Worm (Caenorhabditis elegans) whole organism, L1 larva: ENCODE data around the gene dnj-17.
"Not testable (repeated sequence)": the region's sequence is repeated elsewhere in the genome, so short reads cannot be mapped to it uniquely, and the experiment has no call there.

Source experiments
- Y116A8C.19 ChIP-seq: sonication (generic microtip); optimal IDR thresholded peaks from 2 replicates; lab custom pipeline; 2016; ENCODE audit warnings: missing compliant biosample characterization, missing genetic modification characterization, borderline replicate concordance
- alr-1 ChIP-seq: fragments of 200-800 bp; sonication (Bioruptor generic); optimal IDR thresholded peaks from 2 replicates; lab custom pipeline; 2018; ENCODE audit warnings: borderline replicate concordance, mild to moderate bottlenecking, missing genetic modification characterization, missing compliant biosample characterization
- blmp-1 ChIP-seq: fragments of 150-350 bp; optimal IDR thresholded peaks from 2 replicates; lab custom pipeline; 2014; ENCODE audit warnings: missing biosample characterization, missing genetic modification characterization
- ceh-88 ChIP-seq: fragments of 200-800 bp; sonication (Bioruptor generic); IDR thresholded peaks from 2 replicates; pipeline ENCODE4 v1.3.6; 2022; ENCODE audit warnings: missing genetic modification characterization, missing compliant biosample characterization
- ces-1 ChIP-seq: fragments of 150-350 bp; optimal IDR thresholded peaks from 2 replicates; lab custom pipeline; 2014; ENCODE audit warnings: missing biosample characterization, missing genetic modification reagents, missing genetic modification characterization
- efl-1 ChIP-seq, 4 experiments: fragments of 150-350 bp; optimal IDR thresholded peaks in 3 of 4; peaks in 1 of 4; 1 replicate in 1 of 4; 2 replicates in 3 of 4; lab custom pipeline; 2014; ENCODE audit warnings: missing biosample characterization in 2 of 4, missing genetic modification characterization in 2 of 4, missing genetic modification reagents in 2 of 4
- elt-2 ChIP-seq: sonication (generic microtip); optimal IDR thresholded peaks from 2 replicates; lab custom pipeline; 2016; ENCODE audit warnings: missing genetic modification characterization, mild to moderate bottlenecking, inconsistent platforms, missing compliant biosample characterization, missing genetic modification reagents
- elt-3 ChIP-seq, 6 experiments: fragments of 150-350 bp in 1 of 6; sonication (generic microtip); optimal IDR thresholded peaks; 2 replicates each; lab custom pipeline; 2017 to 2018; ENCODE audit warnings: missing biosample characterization in 6 of 6, missing genetic modification characterization in 6 of 6, inconsistent platforms in 1 of 6
- hlh-17 ChIP-seq: fragments of 200-800 bp; sonication (Bioruptor generic); optimal IDR thresholded peaks from 2 replicates; lab custom pipeline; 2018; ENCODE audit warnings: missing genetic modification characterization, mild to moderate bottlenecking, missing compliant biosample characterization, moderate library complexity, borderline replicate concordance
- hpl-2 ChIP-seq: fragments of 150-350 bp; optimal IDR thresholded peaks from 2 replicates; lab custom pipeline; 2014; ENCODE audit warnings: missing biosample characterization, missing genetic modification reagents, missing genetic modification characterization
- jun-1 ChIP-seq: fragments of 150-350 bp; optimal IDR thresholded peaks from 2 replicates; lab custom pipeline; 2014; ENCODE audit warnings: missing biosample characterization, missing genetic modification reagents, missing genetic modification characterization
- lin-39 ChIP-seq: fragments of 150-350 bp; optimal IDR thresholded peaks from 2 replicates; lab custom pipeline; 2014; ENCODE audit warnings: missing biosample characterization, missing genetic modification reagents, missing genetic modification characterization
- lir-3 ChIP-seq: sonication (generic microtip); optimal IDR thresholded peaks from 2 replicates; lab custom pipeline; 2016; ENCODE audit warnings: mild to moderate bottlenecking, missing genetic modification characterization, moderate library complexity, missing compliant biosample characterization; ENCODE audit not compliant: poor library complexity
- lsy-2 ChIP-seq, 2 experiments: fragments of 150-350 bp; optimal IDR thresholded peaks; 2 replicates each; lab custom pipeline; 2014; ENCODE audit warnings: missing biosample characterization in 2 of 2, missing genetic modification characterization in 2 of 2
- mep-1 ChIP-seq: fragments of 150-350 bp; optimal IDR thresholded peaks from 2 replicates; lab custom pipeline; 2014; ENCODE audit warnings: missing biosample characterization, missing genetic modification characterization
- nhr-11 ChIP-seq: fragments of 150-350 bp; optimal IDR thresholded peaks from 2 replicates; lab custom pipeline; 2014; ENCODE audit warnings: missing biosample characterization, missing genetic modification characterization
- nhr-28 ChIP-seq: fragments of 150-350 bp; optimal IDR thresholded peaks from 2 replicates; lab custom pipeline; 2014; ENCODE audit warnings: missing biosample characterization, missing genetic modification characterization
- nhr-76 ChIP-seq: sonication (generic microtip); optimal IDR thresholded peaks from 2 replicates; lab custom pipeline; 2017; ENCODE audit warnings: missing biosample characterization, missing genetic modification characterization
- nhr-84 ChIP-seq: sonication (generic microtip); optimal IDR thresholded peaks from 2 replicates; lab custom pipeline; 2017; ENCODE audit warnings: missing biosample characterization, missing genetic modification characterization
- nhr-85 ChIP-seq: sonication (generic microtip); peaks from one replicate; lab custom pipeline; 2016; ENCODE audit warnings: missing genetic modification characterization, inconsistent platforms, missing compliant biosample characterization
- pag-3 ChIP-seq: sonication (generic microtip); optimal IDR thresholded peaks from 2 replicates; lab custom pipeline; 2017; ENCODE audit warnings: missing genetic modification characterization, mild to moderate bottlenecking, missing compliant biosample characterization, antibody characterized with exemption, borderline replicate concordance; ENCODE audit not compliant: insufficient read depth
- skn-1 ChIP-seq: fragments of 150-350 bp; optimal IDR thresholded peaks from 2 replicates; lab custom pipeline; 2014; ENCODE audit warnings: missing biosample characterization, missing genetic modification characterization
- snpc-4 ChIP-seq: fragments of 150-350 bp; optimal IDR thresholded peaks from 2 replicates; lab custom pipeline; 2014; ENCODE audit warnings: missing biosample characterization, missing genetic modification characterization
- snu-23 ChIP-seq: sonication (generic microtip); optimal IDR thresholded peaks from 2 replicates; lab custom pipeline; 2016; ENCODE audit warnings: missing genetic modification characterization, missing compliant biosample characterization
- sup-37 ChIP-seq: fragments of 200-800 bp; sonication (Bioruptor generic); optimal IDR thresholded peaks from 2 replicates; lab custom pipeline; 2018; ENCODE audit warnings: mild to moderate bottlenecking, missing genetic modification characterization, missing compliant biosample characterization
- swsn-7 ChIP-seq: sonication (generic microtip); optimal IDR thresholded peaks from 2 replicates; lab custom pipeline; 2016; ENCODE audit warnings: missing genetic modification characterization, missing compliant biosample characterization
- unc-30 ChIP-seq: sonication (generic microtip); optimal IDR thresholded peaks from 2 replicates; lab custom pipeline; 2017; ENCODE audit warnings: missing biosample characterization, missing genetic modification characterization
- unc-98 ChIP-seq: fragments of 200-800 bp; sonication (Bioruptor generic); IDR thresholded peaks from 2 replicates; pipeline ENCODE4 v1.3.6; 2022; ENCODE audit warnings: missing genetic modification characterization, missing compliant biosample characterization
- zip-4 ChIP-seq: fragments of 200-800 bp; sonication (Bioruptor generic); optimal IDR thresholded peaks from 2 replicates; lab custom pipeline; 2018; ENCODE audit warnings: mild to moderate bottlenecking, missing genetic modification characterization, moderate library complexity, missing compliant biosample characterization

The dnj-17 gene

ce11 chrIII:13402934-13403333 is 9.8 kb upstream of the dnj-17 start, which contains the start of gene mig-18 (continued):
- TF ChIP-seq nhr-11: no peak
- no peak for TF ChIP-seq alr-1
- TF ChIP-seq lir-3 (tag; lab: Kevin White, UChicago): no peak
- TF ChIP-seq ces-1 (GFP tag; lab: Kevin White, UChicago): no peak
- TF ChIP-seq, all 84 proteins: peak for 0

- TF ChIP-seq mep-1; swsn-7; hpl-2 (GFP tag; lab: Kevin White, UChicago): not testable (repeated sequence)
- TF ChIP-seq, all 84 proteins: peak for 0; not testable (repeated sequence) for 84
Measured at ce11 chrIII:13401673-13402258, 8.6 kb upstream of the dnj-17 start, which contains the start of the genes srlf-9 and srlf-10. srlf-9 (minus strand) TSS chrIII:13401773. srlf-10 (plus strand) TSS chrIII:13402208.

DNA sequence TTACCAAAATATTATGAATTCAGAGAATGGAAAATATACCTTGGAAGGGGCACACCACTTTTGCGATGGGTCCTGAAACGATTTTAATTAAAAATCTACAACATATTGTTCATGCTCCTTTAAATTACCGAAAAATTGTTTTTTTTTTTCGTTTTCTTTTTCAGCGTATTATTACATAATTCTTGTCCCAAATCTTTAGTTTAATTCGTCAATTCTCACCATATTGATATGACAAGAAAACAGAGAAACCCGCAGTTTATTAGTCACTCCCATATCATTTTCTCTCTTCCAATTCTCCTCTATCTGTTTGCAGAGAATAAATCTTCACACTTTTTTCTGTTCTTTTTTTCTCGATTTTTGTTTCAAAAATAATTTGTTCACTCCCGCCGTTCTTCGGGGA is 2.1 kb upstream of the dnj-17 start, which contains the start of gene F11F1.1:
F11F1.1 (plus strand) TSS at position 301 of the 400 bp plus-strand sequence.
- TF ChIP-seq lsy-2 (tag; optimal IDR thresholded peaks at IDR 0.05; lab: Kevin White, UChicago) (no peak), elt-3 (tag; optimal IDR thresholded peaks at IDR 0.05; lab: Kevin White, UChicago) (peak in 1 of 6 experiments; percentile 34), nhr-28 (tag; lab: Kevin White, UChicago) (no peak), unc-30 (tag; lab: Kevin White, UChicago) (no peak), blmp-1 (peak; percentile 17)

ce11 chrIII:13393647-13394046 is 508 bp upstream of the dnj-17 start, which contains the start of gene qdpr-1:
qdpr-1 (plus strand) TSS chrIII:13393910.
- TF ChIP-seq blmp-1 (peak; percentile 59), zip-4 (no peak), lir-3 (tag; lab: Kevin White, UChicago) (no peak), elt-3 (tag; optimal IDR thresholded peaks at IDR 0.05; lab: Kevin White, UChicago) (peak in 4 of 6 experiments; percentile 43 to 80 (median 54)), lin-39 (no peak), snu-23 (GFP tag; lab: Kevin White, UChicago) (peak; percentile 17), Y116A8C.19 (tag; lab: Kevin White, UChicago) (no peak), lsy-2 (tag; optimal IDR thresholded peaks at IDR 0.05; lab: Kevin White, UChicago) (peak in 1 of 2 experiments; percentile 12)

DNA sequence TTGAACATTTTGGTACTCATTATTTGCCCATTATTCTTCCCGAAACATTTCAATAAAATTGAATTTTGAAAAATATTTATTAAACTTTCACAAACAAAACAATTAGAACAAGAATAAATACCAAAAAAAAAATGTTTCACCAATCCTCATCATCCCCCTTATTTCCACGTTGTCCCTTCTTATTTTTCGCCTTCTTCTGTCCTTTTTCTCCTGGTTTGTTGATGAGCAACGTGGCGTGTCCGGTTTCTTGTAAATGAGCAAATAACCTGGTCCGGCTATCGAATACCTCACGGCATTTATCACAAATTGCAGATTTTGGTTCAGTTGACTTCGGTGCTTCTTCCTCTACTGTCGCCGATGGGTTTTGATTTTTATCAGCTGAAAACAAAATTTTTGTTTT is 2.4 kb downstream of the dnj-17 start:
- TF ChIP-seq efl-1 (optimal IDR thresholded peaks at IDR 0.05; lab: Kevin White, UChicago) (no peak), efl-1 (GFP tag; optimal IDR thresholded peaks at IDR 0.05 in 1 of 2; lab: Kevin White, UChicago) (peak in 1 of 2 experiments; percentile 66), nhr-85 (tag; lab: Kevin White, UChicago) (peak; percentile 65), unc-98 (no peak)

DNA sequence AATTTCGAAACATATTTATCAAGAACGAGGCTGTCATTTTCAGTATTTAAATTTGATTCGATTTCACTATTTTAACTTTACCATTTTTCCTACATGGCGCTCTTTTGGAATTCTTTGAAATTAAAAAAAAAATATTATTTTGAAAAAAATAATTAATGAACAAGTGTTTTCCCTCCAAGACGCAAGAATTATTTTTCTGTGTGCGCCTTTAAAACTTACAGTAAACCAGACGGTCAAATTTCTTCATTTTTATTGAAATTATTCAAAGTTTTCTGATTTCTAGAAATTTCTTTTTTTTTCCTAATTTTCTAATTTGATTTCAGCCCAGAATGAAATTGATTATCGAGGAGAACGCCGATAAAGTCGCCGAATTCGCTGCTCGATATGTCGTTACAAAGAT is 4.1 kb downstream of the dnj-17 start, which contains the start of gene T03F6.3:
T03F6.3 (plus strand) TSS at position 318 of the 400 bp plus-strand sequence.
- TF ChIP-seq elt-2 (tag; lab: Kevin White, UChicago): no peak
- no peak for TF ChIP-seq jun-1 (tag; lab: Kevin White, UChicago)
- no peak for TF ChIP-seq snu-23 (GFP tag; lab: Kevin White, UChicago)
- TF ChIP-seq ceh-88 (GFP tag; lab: Robert Waterston, UW): no peak
- no peak for TF ChIP-seq nhr-84 (tag; lab: Kevin White, UChicago)
- TF ChIP-seq sup-37: no peak
- TF ChIP-seq pag-3 (tag; lab: Kevin White, UChicago): no peak
- no peak for TF ChIP-seq nhr-76 (tag; lab: Kevin White, UChicago)
- no peak for TF ChIP-seq snpc-4 (tag; lab: Kevin White, UChicago)
- TF ChIP-seq hlh-17 (GFP tag; lab: Kevin White, UChicago): no peak
- no peak for TF ChIP-seq skn-1 (tag; lab: Kevin White, UChicago)
- TF ChIP-seq lir-3 (tag; lab: Kevin White, UChicago): no peak
